Worm (Caenorhabditis elegans) whole organism, early embryonic: ENCODE data around the gene twk-16.

Experiments used
- B0310.2 ChIP-seq: sonication (generic microtip); optimal IDR thresholded peaks from 2 replicates; lab custom pipeline; 2016; ENCODE audit warnings: mild to moderate bottlenecking, missing genetic modification characterization, missing compliant biosample characterization
- F13C5.2 ChIP-seq: sonication (generic microtip); optimal IDR thresholded peaks from 2 replicates; lab custom pipeline; 2017; ENCODE audit warnings: mild to moderate bottlenecking, missing genetic modification characterization, inconsistent platforms, missing compliant biosample characterization
- aly-1 ChIP-seq: sonication (generic microtip); optimal IDR thresholded peaks from 2 replicates; lab custom pipeline; 2016; ENCODE audit warnings: missing genetic modification characterization, missing compliant biosample characterization
- ama-1 ChIP-seq: fragments of 150-350 bp; optimal IDR thresholded peaks from 2 replicates; lab custom pipeline; 2014
- ceh-13 ChIP-seq: fragments of 200-800 bp; sonication (Bioruptor generic); optimal IDR thresholded peaks from 2 replicates; lab custom pipeline; 2018; ENCODE audit warnings: mild to moderate bottlenecking, missing genetic modification characterization, missing compliant biosample characterization
- ceh-36 ChIP-seq: sonication (generic microtip); optimal IDR thresholded peaks from 2 replicates; lab custom pipeline; 2016; ENCODE audit warnings: missing genetic modification characterization, inconsistent platforms, missing compliant biosample characterization
- ets-7 ChIP-seq: sonication (generic microtip); optimal IDR thresholded peaks from 2 replicates; lab custom pipeline; 2016; ENCODE audit warnings: missing genotype, missing genetic modification characterization, missing compliant biosample characterization
- flt-1 ChIP-seq: fragments of 200-800 bp; sonication (Bioruptor generic); IDR thresholded peaks from 2 replicates; pipeline ENCODE4 v1.3.6; 2022; ENCODE audit warnings: missing genetic modification characterization, missing compliant biosample characterization
- hmbx-1 ChIP-seq: sonication (generic microtip); optimal IDR thresholded peaks from 2 replicates; lab custom pipeline; 2016; ENCODE audit warnings: mild to moderate bottlenecking, missing genetic modification characterization, missing compliant biosample characterization
- hmg-4 ChIP-seq: fragments of 200-800 bp; sonication (Bioruptor generic); optimal IDR thresholded peaks from 2 replicates; lab custom pipeline; 2018; ENCODE audit warnings: mild to moderate bottlenecking, missing genetic modification characterization, missing compliant biosample characterization
- hnd-1 ChIP-seq: sonication (generic microtip); optimal IDR thresholded peaks from 2 replicates; lab custom pipeline; 2016; ENCODE audit warnings: missing genetic modification characterization, missing compliant biosample characterization
- pes-1 ChIP-seq: fragments of 200-800 bp; sonication (Bioruptor generic); IDR thresholded peaks from 2 replicates; pipeline ENCODE4 v1.3.6; 2022; ENCODE audit warnings: missing genetic modification reagents, missing genetic modification characterization, missing compliant biosample characterization
- scrt-1 ChIP-seq: fragments of 200-800 bp; sonication (Bioruptor generic); IDR thresholded peaks from 2 replicates; pipeline ENCODE4 v1.3.6; 2022; ENCODE audit warnings: missing genetic modification characterization, missing compliant biosample characterization
- sea-1 ChIP-seq: fragments of 200-800 bp; sonication (Bioruptor generic); conservative IDR thresholded peaks from 2 replicates; pipeline ENCODE4 v1.3.6; 2022; ENCODE audit warnings: missing genetic modification characterization, missing compliant biosample characterization
- tbx-11 ChIP-seq: fragments of 200-800 bp; sonication (Bioruptor generic); IDR thresholded peaks from 2 replicates; pipeline ENCODE4 v1.3.6; 2022; ENCODE audit warnings: missing genetic modification characterization, missing compliant biosample characterization
- tbx-37 ChIP-seq: fragments of 200-800 bp; sonication (Bioruptor generic); conservative IDR thresholded peaks from 2 replicates; pipeline ENCODE4 v1.3.6; 2022; ENCODE audit warnings: missing genetic modification reagents, missing genetic modification characterization, missing compliant biosample characterization
- tra-4 ChIP-seq: sonication (generic microtip); optimal IDR thresholded peaks from 2 replicates; lab custom pipeline; 2017; ENCODE audit warnings: missing genetic modification characterization, missing compliant biosample characterization

The twk-16 gene

ce11 chrX:3080825-3081224 is at the start of gene twk-16:
Gene twk-16, plus strand, starts transcription at chrX:3081125.
- TF ChIP-seq ceh-13 (GFP tag; lab: Kevin White, UChicago) (no peak), tbx-11 (GFP tag; lab: Robert Waterston, UW) (no peak)

ce11 chrX:3031484-3031883 is 49.4 kb upstream of the twk-16 start, which contains the start of gene clec-265:
Gene clec-265, plus strand, starts transcription at chrX:3031783.
- TF ChIP-seq tbx-37 (GFP tag; lab: Robert Waterston, UW) = no peak
- TF ChIP-seq pes-1 (GFP tag; lab: Robert Waterston, UW) = no peak
- no peak for TF ChIP-seq F13C5.2 (tag; lab: Kevin White, UChicago)
- TF ChIP-seq B0310.2 (tag; lab: Kevin White, UChicago) = no peak
- TF ChIP-seq ets-7 (tag; lab: Kevin White, UChicago) = no peak
- no peak for TF ChIP-seq sea-1 (GFP tag; lab: Robert Waterston, UW)
- no peak for TF ChIP-seq hmbx-1 (tag; lab: Kevin White, UChicago)
- TF ChIP-seq ceh-13 (GFP tag; lab: Kevin White, UChicago) = no peak
- no peak for TF ChIP-seq hnd-1 (tag; lab: Kevin White, UChicago)
- TF ChIP-seq ceh-36 (tag; lab: Kevin White, UChicago) = no peak
- TF ChIP-seq aly-1 (tag; lab: Kevin White, UChicago) = no peak
- TF ChIP-seq tbx-11 (GFP tag; lab: Robert Waterston, UW) = no peak
- TF ChIP-seq flt-1 (GFP tag; lab: Robert Waterston, UW) = no peak
- TF ChIP-seq hmg-4 = no peak
- no peak for TF ChIP-seq tra-4 (tag; lab: Kevin White, UChicago)
- TF ChIP-seq scrt-1 = no peak
- TF ChIP-seq ama-1 = no peak

ce11 chrX:3033492-3033891 is 47.4 kb upstream of the twk-16 start:
- TF ChIP-seq hmg-4 (no peak), sea-1 (GFP tag; lab: Robert Waterston, UW) (no peak), tra-4 (tag; lab: Kevin White, UChicago) (no peak), F13C5.2 (tag; lab: Kevin White, UChicago) (no peak), tbx-11 (GFP tag; lab: Robert Waterston, UW) (no peak), hnd-1 (tag; lab: Kevin White, UChicago) (no peak), ama-1 (no peak), hmbx-1 (tag; lab: Kevin White, UChicago) (no peak), tbx-37 (GFP tag; lab: Robert Waterston, UW) (no peak), flt-1 (GFP tag; lab: Robert Waterston, UW) (no peak), pes-1 (GFP tag; lab: Robert Waterston, UW) (no peak), B0310.2 (tag; lab: Kevin White, UChicago) (no peak)

- no peak for TF ChIP-seq F13C5.2 (tag; lab: Kevin White, UChicago)
- TF ChIP-seq hmbx-1 (tag; lab: Kevin White, UChicago) = no peak
- no peak for TF ChIP-seq B0310.2 (tag; lab: Kevin White, UChicago)
- no peak for TF ChIP-seq tra-4 (tag; lab: Kevin White, UChicago)
- no peak for TF ChIP-seq ceh-36 (tag; lab: Kevin White, UChicago)
- TF ChIP-seq tbx-37 (GFP tag; lab: Robert Waterston, UW) = no peak
- TF ChIP-seq tbx-11 (GFP tag; lab: Robert Waterston, UW) = no peak
- TF ChIP-seq hmg-4 = no peak
These were observed 46.7 kb upstream of the twk-16 start, which contains the start of gene M02F4.2 for ce11 chrX:3034203-3034602. Gene M02F4.2, minus strand, starts transcription at chrX:3034303.

ce11 chrX:3035972-3036379 is 44.9 kb upstream of the twk-16 start:
- TF ChIP-seq scrt-1 (peak; percentile 95), sea-1 (GFP tag; lab: Robert Waterston, UW) (peak; percentile 98), hmg-4 (peak; percentile 90), flt-1 (GFP tag; lab: Robert Waterston, UW) (peak; percentile 94), F13C5.2 (tag; lab: Kevin White, UChicago) (peak; percentile 98), ceh-13 (GFP tag; lab: Kevin White, UChicago) (peak; percentile 85), B0310.2 (tag; lab: Kevin White, UChicago) (peak; percentile 84), ceh-36 (tag; lab: Kevin White, UChicago) (peak; percentile 88), ets-7 (tag; lab: Kevin White, UChicago) (peak; percentile 91), ama-1 (no peak), hmbx-1 (tag; lab: Kevin White, UChicago) (peak; percentile 86), pes-1 (GFP tag; lab: Robert Waterston, UW) (peak; percentile 94), hnd-1 (tag; lab: Kevin White, UChicago) (peak; percentile 92), tra-4 (tag; lab: Kevin White, UChicago) (peak; percentile 77), tbx-11 (GFP tag; lab: Robert Waterston, UW) (peak; percentile 96), tbx-37 (GFP tag; lab: Robert Waterston, UW) (peak; percentile 91), aly-1 (tag; lab: Kevin White, UChicago) (peak; percentile 89)

- TF ChIP-seq tbx-11 (GFP tag; lab: Robert Waterston, UW) (no peak), scrt-1 (no peak), pes-1 (GFP tag; lab: Robert Waterston, UW) (no peak), ama-1 (no peak), flt-1 (GFP tag; lab: Robert Waterston, UW) (no peak), hmbx-1 (tag; lab: Kevin White, UChicago) (no peak), tbx-37 (GFP tag; lab: Robert Waterston, UW) (no peak), sea-1 (GFP tag; lab: Robert Waterston, UW) (no peak), hmg-4 (no peak)
These were observed 40.9 kb upstream of the twk-16 start for ce11 chrX:3040021-3040420.

- TF ChIP-seq hmg-4 (peak; percentile 50), tbx-37 (GFP tag; lab: Robert Waterston, UW) (no peak)
These were observed 40.3 kb upstream of the twk-16 start for ce11 chrX:3040609-3041008.

ce11 chrX:3045466-3045865 is 35.5 kb upstream of the twk-16 start, which contains the start of gene cnnm-3:
Gene cnnm-3, minus strand, starts transcription at chrX:3045847.
- TF ChIP-seq tbx-11 (GFP tag; lab: Robert Waterston, UW) = no peak
